1 worm cellular context compared by ENCODE assay signal in the genomic region with DNA sequence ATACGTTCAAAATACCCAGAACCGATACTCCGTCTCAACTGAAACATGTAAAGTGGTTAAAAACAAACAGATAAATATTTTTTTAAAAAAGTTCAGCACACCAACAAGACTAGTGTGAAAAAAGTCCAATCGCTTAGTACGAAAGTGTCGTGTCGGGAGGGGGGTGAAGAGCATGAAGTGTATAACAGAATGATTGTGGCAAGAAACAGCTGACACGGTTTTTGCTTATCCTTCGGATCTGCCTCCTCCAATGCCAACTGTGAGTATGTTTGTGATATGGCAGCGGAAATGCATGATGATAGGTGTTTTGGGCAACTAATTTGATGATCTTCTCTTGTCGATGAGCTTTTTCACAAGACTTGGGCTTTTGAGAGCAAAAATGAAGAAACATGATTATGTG.
TF ChIP-seq lines count a peak whose summit lies in the region.

No protein-coding gene starts in this region.

TF ChIP-seq in whole organism, L1 larva, 84 proteins besides CTCF, POLR2A, EP300 and RAD21 (continued from another document):
- TF ChIP-seq ceh-88 (GFP tag; IDR thresholded peaks at IDR 0.05; lab: Robert Waterston, UW) (no peak), rnt-1 (tag; optimal IDR thresholded peaks at IDR 0.05; lab: Kevin White, UChicago) (peak; percentile 67), hlh-4 (tag; optimal IDR thresholded peaks at IDR 0.05; lab: Kevin White, UChicago) (no peak), snpc-4 (tag; optimal IDR thresholded peaks at IDR 0.05; lab: Kevin White, UChicago) (no peak), sup-37 (GFP tag; optimal IDR thresholded peaks at IDR 0.05; lab: Kevin White, UChicago) (no peak), aly-2 (tag; optimal IDR thresholded peaks at IDR 0.05; lab: Kevin White, UChicago) (no peak), F16B12.6 (tag; optimal IDR thresholded peaks at IDR 0.05; lab: Kevin White, UChicago) (no peak), unc-62 (GFP tag; optimal IDR thresholded peaks at IDR 0.05; lab: Kevin White, UChicago) (no peak), snu-23 (GFP tag; optimal IDR thresholded peaks at IDR 0.05; lab: Kevin White, UChicago) (no peak), unc-98 (GFP tag; IDR thresholded peaks at IDR 0.05; lab: Robert Waterston, UW) (no peak), Y116A8C.19 (tag; optimal IDR thresholded peaks at IDR 0.05; lab: Kevin White, UChicago; ENCODE audit: borderline replicate concordance) (no peak), ces-1 (GFP tag; optimal IDR thresholded peaks at IDR 0.05; lab: Kevin White, UChicago) (no peak), sptf-1 (tag; optimal IDR thresholded peaks at IDR 0.05; lab: Kevin White, UChicago) (no peak), ceh-82 (tag; optimal IDR thresholded peaks at IDR 0.05; lab: Kevin White, UChicago) (no peak), xbp-1 (tag; optimal IDR thresholded peaks at IDR 0.05; lab: Kevin White, UChicago) (no peak), vab-15 (tag; optimal IDR thresholded peaks at IDR 0.05; lab: Kevin White, UChicago) (no peak), unc-130 (tag; optimal IDR thresholded peaks at IDR 0.05; lab: Kevin White, UChicago) (peak; percentile 38), nhr-19 (GFP tag; conservative IDR thresholded peaks at IDR 0.05; lab: Robert Waterston, UW) (no peak), ceh-8 (GFP tag; optimal IDR thresholded peaks at IDR 0.05; lab: Kevin White, UChicago) (no peak)
